Worm (Caenorhabditis elegans) whole organism, late embryonic: ENCODE measurements around the gene mam-5.

Experiments
- C38D4.7 ChIP-seq: fragments of 200-800 bp; sonication (Bioruptor generic); optimal IDR thresholded peaks from 2 replicates; lab custom pipeline; 2018; ENCODE audit warnings: mild to moderate bottlenecking, missing genetic modification characterization, moderate library complexity, missing compliant biosample characterization
- ceh-14 ChIP-seq: sonication (generic microtip); optimal IDR thresholded peaks from 2 replicates; lab custom pipeline; 2016; ENCODE audit warnings: missing genotype, missing genetic modification characterization, missing compliant biosample characterization
- ceh-9 ChIP-seq: sonication (generic microtip); optimal IDR thresholded peaks from 2 replicates; lab custom pipeline; 2016; ENCODE audit warnings: mild to moderate bottlenecking, missing genetic modification characterization, inconsistent platforms, missing compliant biosample characterization
- elt-2 ChIP-seq: sonication (generic microtip); optimal IDR thresholded peaks from 2 replicates; lab custom pipeline; 2016; ENCODE audit warnings: missing genetic modification reagents, missing genetic modification characterization, missing compliant biosample characterization
- hlh-30 ChIP-seq: sonication (generic microtip); optimal IDR thresholded peaks from 2 replicates; lab custom pipeline; 2017; ENCODE audit warnings: antibody characterized with exemption, missing genetic modification characterization, missing compliant biosample characterization; ENCODE audit not compliant: insufficient read depth
- nhr-11 ChIP-seq: fragments of 150-350 bp; optimal IDR thresholded peaks from 2 replicates; lab custom pipeline; 2014; ENCODE audit warnings: missing biosample characterization, missing genetic modification characterization
- odd-2 ChIP-seq: sonication (generic microtip); optimal IDR thresholded peaks from 2 replicates; lab custom pipeline; 2017; ENCODE audit warnings: antibody characterized with exemption, mild to moderate bottlenecking, missing genetic modification characterization, missing compliant biosample characterization
- pha-2 ChIP-seq: sonication (generic microtip); optimal IDR thresholded peaks from 2 replicates; lab custom pipeline; 2017; ENCODE audit warnings: mild to moderate bottlenecking, missing genetic modification characterization, missing compliant biosample characterization
- pqm-1 ChIP-seq: sonication (generic microtip); optimal IDR thresholded peaks from 2 replicates; lab custom pipeline; 2016; ENCODE audit warnings: missing genetic modification characterization, missing compliant biosample characterization
- rnt-1 ChIP-seq: sonication (generic microtip); optimal IDR thresholded peaks from 2 replicates; lab custom pipeline; 2016; ENCODE audit warnings: missing genetic modification characterization, missing compliant biosample characterization

- TF ChIP-seq odd-2 (no peak), nhr-11 (tag; lab: Kevin White, UChicago) (no peak), rnt-1 (no peak), pha-2 (no peak), hlh-30 (tag; lab: Kevin White, UChicago) (no peak), elt-2 (tag; lab: Kevin White, UChicago) (no peak), ceh-9 (no peak), C38D4.7 (GFP tag; lab: Kevin White, UChicago) (no peak), ceh-14 (tag; lab: Kevin White, UChicago) (no peak), pqm-1 (tag; lab: Kevin White, UChicago) (no peak)
Observed at ce11 chrV:9995791-9996190, 43.3 kb downstream of the mam-5 start, which contains the start of gene K08H10.6.
